Fruit fly (Drosophila melanogaster) whole organism, embryonic: ENCODE results near the gene CG13471.
A peak's percentile ranks its signal among the peaks of the same experiment; 100 is the strongest.

Source experiments
- C15 ChIP-seq: fragments of 200-800 bp; sonication (Bioruptor generic); IDR thresholded peaks from 3 replicates; pipeline ENCODE4 v1.3.6; 2022; ENCODE audit warnings: missing biosample characterization, missing genetic modification characterization
- CG11093 ChIP-seq: fragments of 200-800 bp; sonication (Bioruptor generic); IDR thresholded peaks from 3 replicates; pipeline ENCODE4 v1.3.6; 2022; ENCODE audit warnings: missing biosample characterization, missing genetic modification characterization
- CG11456 ChIP-seq: fragments of 200-800 bp; sonication (Bioruptor generic); IDR thresholded peaks from 3 replicates; pipeline ENCODE4 v1.3.6; 2022; ENCODE audit warnings: missing biosample characterization, missing genetic modification characterization
- CG12299 ChIP-seq: fragments of 200-800 bp; sonication (Bioruptor generic); optimal IDR thresholded peaks from 2 replicates; lab custom pipeline; 2018; ENCODE audit warnings: missing biosample characterization, mild to moderate bottlenecking, missing genetic modification characterization
- CG13287 ChIP-seq: fragments of 200-800 bp; sonication (Bioruptor generic); IDR thresholded peaks from 2 replicates; pipeline ENCODE4 v1.3.6; 2022; ENCODE audit warnings: missing biosample characterization, missing genetic modification characterization; ENCODE audit not compliant: partially characterized antibody
- CG13296 ChIP-seq: fragments of 200-800 bp; sonication (Bioruptor generic); optimal IDR thresholded peaks from 3 replicates; lab custom pipeline; 2018; ENCODE audit warnings: missing biosample characterization, mild to moderate bottlenecking, missing genetic modification characterization
- CG13894 ChIP-seq: fragments of 200-800 bp; sonication (Bioruptor generic); optimal IDR thresholded peaks from 3 replicates; lab custom pipeline; 2018; ENCODE audit warnings: missing biosample characterization, mild to moderate bottlenecking, missing genetic modification characterization, moderate library complexity
- CG14050 ChIP-seq: fragments of 200-800 bp; sonication (Bioruptor generic); IDR thresholded peaks from 3 replicates; pipeline ENCODE4 v1.3.6; 2022; ENCODE audit warnings: missing biosample characterization, missing genetic modification characterization
- CG14667 ChIP-seq: fragments of 200-800 bp; sonication (Bioruptor generic); IDR thresholded peaks from 2 replicates; pipeline ENCODE4 v1.3.6; 2022; ENCODE audit warnings: missing biosample characterization, missing genetic modification characterization
- CG15073 ChIP-seq: fragments of 200-800 bp; sonication (Bioruptor generic); optimal IDR thresholded peaks from 2 replicates; lab custom pipeline; 2016; ENCODE audit warnings: missing biosample characterization, missing genetic modification characterization
- CG1603 ChIP-seq: fragments of 200-800 bp; sonication (Bioruptor generic); optimal IDR thresholded peaks from 2 replicates; lab custom pipeline; 2019; ENCODE audit warnings: missing biosample characterization, mild to moderate bottlenecking, missing genetic modification characterization, moderate library complexity
- CG17359 ChIP-seq: fragments of 200-800 bp; sonication (Bioruptor generic); optimal IDR thresholded peaks from 3 replicates; lab custom pipeline; 2018; ENCODE audit warnings: missing biosample characterization, mild to moderate bottlenecking, missing genetic modification characterization, moderate library complexity
- CG17802 ChIP-seq: fragments of 200-800 bp; sonication (Bioruptor generic); optimal IDR thresholded peaks from 2 replicates; lab custom pipeline; 2018; ENCODE audit warnings: missing biosample characterization, mild to moderate bottlenecking, missing genetic modification characterization, moderate library complexity
- CG18011 ChIP-seq: fragments of 200-800 bp; sonication (Bioruptor generic); optimal IDR thresholded peaks from 2 replicates; lab custom pipeline; 2017; ENCODE audit warnings: missing biosample characterization, missing genetic modification characterization, mild to moderate bottlenecking, moderate library complexity, missing genotype
- CG2129 ChIP-seq: fragments of 200-800 bp; sonication (Bioruptor generic); IDR thresholded peaks from 2 replicates; pipeline ENCODE4 v1.3.6; 2022; ENCODE audit warnings: missing biosample characterization, missing genetic modification characterization; ENCODE audit not compliant: partially characterized antibody
- CG33213 ChIP-seq: fragments of 200-800 bp; sonication (Bioruptor generic); optimal IDR thresholded peaks from 3 replicates; lab custom pipeline; 2016; ENCODE audit warnings: missing biosample characterization, missing genetic modification characterization
- CG3407 ChIP-seq: fragments of 200-800 bp; sonication (Bioruptor generic); optimal IDR thresholded peaks from 2 replicates; lab custom pipeline; 2018; ENCODE audit warnings: missing biosample characterization, mild to moderate bottlenecking, missing genetic modification characterization
- CG4617 ChIP-seq: fragments of 200-800 bp; sonication (Bioruptor generic); optimal IDR thresholded peaks from 3 replicates; lab custom pipeline; 2016; ENCODE audit warnings: missing biosample characterization, missing genetic modification characterization, borderline replicate concordance
- CG6272 ChIP-seq: fragments of 200-800 bp; sonication (Bioruptor generic); IDR thresholded peaks from 2 replicates; pipeline ENCODE4 v1.3.6; 2022; ENCODE audit warnings: missing biosample characterization, missing genetic modification characterization
- CG7372 ChIP-seq: fragments of 200-800 bp; sonication (Bioruptor generic); IDR thresholded peaks from 2 replicates; pipeline ENCODE4 v1.3.6; 2022; ENCODE audit warnings: missing biosample characterization, missing genetic modification characterization
- CG7928 ChIP-seq: fragments of 200-800 bp; sonication (Bioruptor generic); optimal IDR thresholded peaks from 2 replicates; lab custom pipeline; 2017; ENCODE audit warnings: missing biosample characterization, mild to moderate bottlenecking, missing genetic modification characterization
- Camta ChIP-seq: fragments of 200-800 bp; sonication (Bioruptor generic); optimal IDR thresholded peaks from 2 replicates; lab custom pipeline; 2016; ENCODE audit warnings: missing biosample characterization, missing genetic modification characterization
- Fer2 ChIP-seq: fragments of 200-800 bp; sonication (Bioruptor generic); optimal IDR thresholded peaks from 2 replicates; lab custom pipeline; 2018; ENCODE audit warnings: missing biosample characterization, mild to moderate bottlenecking, missing genetic modification characterization, moderate library complexity
- Lhr ChIP-seq: fragments of 200-800 bp; sonication (Bioruptor generic); optimal IDR thresholded peaks from 3 replicates; lab custom pipeline; 2017; ENCODE audit warnings: mild to moderate bottlenecking, missing biosample characterization, missing genetic modification reagents, missing genetic modification characterization
- Nf-YA ChIP-seq: fragments of 200-800 bp; sonication (Bioruptor generic); IDR thresholded peaks from 2 replicates; pipeline ENCODE4 v1.3.6; 2022; ENCODE audit warnings: missing biosample characterization, missing genetic modification characterization
- Usf ChIP-seq: fragments of 200-800 bp; sonication (Bioruptor generic); optimal IDR thresholded peaks from 2 replicates; lab custom pipeline; 2017; ENCODE audit warnings: missing genotype, missing biosample characterization, missing genetic modification characterization
- ab ChIP-seq: fragments of 200-800 bp; sonication (Bioruptor generic); optimal IDR thresholded peaks from 2 replicates; lab custom pipeline; 2016; ENCODE audit warnings: missing biosample characterization, missing genetic modification characterization
- aop ChIP-seq: fragments of 200-800 bp; sonication (Bioruptor generic); IDR thresholded peaks from 2 replicates; pipeline ENCODE4 v1.3.6; 2022; ENCODE audit warnings: missing biosample characterization, missing genetic modification characterization
- ara ChIP-seq: fragments of 200-800 bp; sonication (Bioruptor generic); IDR thresholded peaks from 2 replicates; pipeline ENCODE4 v1.3.6; 2022; ENCODE audit warnings: missing biosample characterization, missing genetic modification characterization
- cas ChIP-seq: fragments of 200-800 bp; sonication (Bioruptor generic); IDR thresholded peaks from 2 replicates; pipeline ENCODE4 v1.3.6; 2022; ENCODE audit warnings: missing biosample characterization, missing genetic modification characterization
- crol ChIP-seq: fragments of 200-800 bp; sonication (Bioruptor generic); IDR thresholded peaks from 2 replicates; pipeline ENCODE4 v1.3.6; 2022; ENCODE audit warnings: missing biosample characterization, missing genetic modification characterization
- da ChIP-seq: fragments of 200-800 bp; sonication (Bioruptor generic); optimal IDR thresholded peaks from 2 replicates; lab custom pipeline; 2016; ENCODE audit warnings: missing biosample characterization, missing genetic modification characterization
- dm ChIP-seq: fragments of 200-800 bp; sonication (Bioruptor generic); optimal IDR thresholded peaks from 3 replicates; lab custom pipeline; 2016; ENCODE audit warnings: missing biosample characterization, missing genetic modification characterization
- dmrt11E ChIP-seq: fragments of 200-800 bp; sonication (Bioruptor generic); optimal IDR thresholded peaks from 3 replicates; lab custom pipeline; 2018; ENCODE audit warnings: missing biosample characterization, mild to moderate bottlenecking, missing genetic modification characterization, moderate library complexity
- eve ChIP-seq, 2 experiments: fragments of >200 bp; optimal IDR thresholded peaks; 2 replicates each; lab custom pipeline; 2017; ENCODE audit warnings: missing biosample characterization in 2 of 2, missing genetic modification characterization in 2 of 2
- fru ChIP-seq: fragments of >200 bp; optimal IDR thresholded peaks from 2 replicates; lab custom pipeline; 2017
- ftz-f1 ChIP-seq: fragments of 200-800 bp; sonication (Bioruptor generic); optimal IDR thresholded peaks from 2 replicates; lab custom pipeline; 2016; ENCODE audit warnings: missing biosample characterization, missing genetic modification characterization
- grau ChIP-seq: fragments of 200-800 bp; optimal IDR thresholded peaks from 3 replicates; lab custom pipeline; 2019; ENCODE audit warnings: missing biosample characterization, mild to moderate bottlenecking, missing genetic modification characterization, moderate library complexity
- hb ChIP-seq: fragments of 200-800 bp; sonication (Bioruptor generic); IDR thresholded peaks from 3 replicates; pipeline ENCODE4 v1.3.6; 2022; ENCODE audit warnings: missing biosample characterization, missing genetic modification characterization; ENCODE audit not compliant: partially characterized antibody
- insv ChIP-seq, 2 experiments: fragments of 200-800 bp; sonication (Bioruptor generic); optimal IDR thresholded peaks; 3 replicates each; lab custom pipeline; 2016 to 2018; ENCODE audit warnings: missing biosample characterization in 2 of 2, missing genetic modification characterization in 2 of 2
- lmd ChIP-seq: fragments of 200-800 bp; sonication (Bioruptor generic); IDR thresholded peaks from 2 replicates; pipeline ENCODE4 v1.3.6; 2022; ENCODE audit warnings: missing biosample characterization, missing genetic modification characterization
- lola ChIP-seq, 3 experiments: fragments of >200 bp in 2 of 3; fragments of 200-800 bp in 1 of 3; sonication (Bioruptor generic) in 1 of 3; optimal IDR thresholded peaks; 2 replicates each; lab custom pipeline; 2017 to 2019; ENCODE audit warnings: missing biosample characterization in 3 of 3, missing genetic modification characterization in 3 of 3, mild to moderate bottlenecking in 1 of 3, moderate library complexity in 1 of 3
- mld ChIP-seq: fragments of 200-800 bp; sonication (Bioruptor generic); IDR thresholded peaks from 3 replicates; pipeline ENCODE4 v1.3.6; 2022; ENCODE audit warnings: missing biosample characterization, missing genetic modification characterization; ENCODE audit not compliant: partially characterized antibody
- peb ChIP-seq: fragments of 200-800 bp; sonication (Bioruptor generic); IDR thresholded peaks from 2 replicates; pipeline ENCODE4 v1.3.6; 2022; ENCODE audit warnings: missing biosample characterization, missing genetic modification characterization
- pho ChIP-seq: fragments of 200-800 bp; sonication (Bioruptor generic); optimal IDR thresholded peaks from 2 replicates; lab custom pipeline; 2016; ENCODE audit warnings: missing biosample characterization, missing genetic modification characterization
- rib ChIP-seq: fragments of 200-800 bp; sonication (Bioruptor generic); IDR thresholded peaks from 2 replicates; pipeline ENCODE4 v1.3.6; 2022; ENCODE audit warnings: missing biosample characterization, missing genetic modification characterization
- sens-2 ChIP-seq: fragments of 200-800 bp; sonication (Bioruptor generic); IDR thresholded peaks from 2 replicates; pipeline ENCODE4 v1.3.6; 2022; ENCODE audit warnings: missing biosample characterization, missing genetic modification characterization
- sr ChIP-seq: fragments of 200-800 bp; sonication (Bioruptor generic); IDR thresholded peaks from 3 replicates; pipeline ENCODE4 v1.3.6; 2022; ENCODE audit warnings: missing biosample characterization, missing genetic modification characterization
- wdn ChIP-seq: fragments of 200-800 bp; sonication (Bioruptor generic); IDR thresholded peaks from 2 replicates; pipeline ENCODE4 v1.3.6; 2022; ENCODE audit warnings: missing biosample characterization, missing genetic modification characterization

The CG13471 gene

DNA sequence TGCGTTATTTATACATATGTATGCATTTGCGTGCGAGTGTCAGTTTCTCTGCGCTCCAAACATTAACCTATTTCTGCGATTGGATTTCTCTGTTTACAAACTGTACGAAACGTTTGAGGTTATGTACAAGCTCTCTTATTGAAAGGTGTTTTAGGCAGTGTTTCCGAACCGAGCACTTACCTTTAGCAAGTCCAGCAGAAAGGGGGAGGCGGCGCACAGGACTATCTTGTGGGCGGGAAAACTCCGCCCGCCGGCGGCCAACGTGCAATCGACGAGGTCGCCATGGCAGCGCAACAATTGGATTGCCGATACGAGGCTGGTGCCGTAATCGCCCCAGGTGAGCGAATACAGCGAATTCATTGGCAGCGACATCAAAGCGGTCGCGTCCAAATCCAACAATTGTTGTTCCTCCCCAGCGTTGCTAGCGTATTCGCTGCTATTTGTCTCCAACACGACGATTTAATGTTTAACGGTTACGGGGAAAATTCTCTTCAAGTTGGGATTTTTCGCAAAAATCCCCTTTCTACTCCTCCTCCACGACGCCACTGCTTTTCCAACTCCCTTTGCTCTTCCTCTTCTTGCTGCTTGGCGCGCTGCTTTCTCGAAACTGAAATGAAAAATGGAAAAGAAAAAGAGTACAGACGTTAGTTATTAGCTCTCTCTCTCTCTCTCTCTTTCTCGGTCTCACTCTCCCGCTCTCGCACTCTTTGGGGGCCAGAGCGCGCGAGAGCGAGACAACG, 23.6 kb upstream of the CG13471 start (continued):
- TF ChIP-seq eve (GFP tag; optimal IDR thresholded peaks at IDR 0.05; lab: Kevin White, UChicago) (no peak), Usf (peak; percentile 84), CG2129 (GFP tag; lab: Robert Waterston, UW) (no peak), aop (GFP tag; lab: Robert Waterston, UW) (peak; percentile 66; the same call in 1 of the 2 replicates), CG1603 (tag; lab: Kevin White, UChicago) (peak; percentile 92), sr (GFP tag; lab: Robert Waterston, UW) (peak; percentile 57), CG15073 (GFP tag; lab: Kevin White, UChicago) (no peak), mld (GFP tag; lab: Robert Waterston, UW) (no peak), crol (GFP tag; lab: Robert Waterston, UW) (peak; percentile 70), lola (GFP tag; optimal IDR thresholded peaks at IDR 0.05; lab: Kevin White, UChicago) (peak in 1 of 3 experiments; percentile 63), da (GFP tag; lab: Kevin White, UChicago) (peak; percentile 63), CG11093 (GFP tag; lab: Robert Waterston, UW) (peak; percentile 85; the same call in 2 of the 3 replicates), Nf-YA (GFP tag; lab: Robert Waterston, UW) (peak; percentile 84), Lhr (GFP tag; lab: Kevin White, UChicago) (no peak), CG18011 (GFP tag; lab: Kevin White, UChicago) (peak; percentile 74), grau (tag; lab: Kevin White, UChicago) (peak; percentile 85), wdn (peak; percentile 89), cas (GFP tag; lab: Robert Waterston, UW) (peak; percentile 80), CG6272 (peak; percentile 81), CG17802 (peak; percentile 56), C15 (GFP tag; lab: Robert Waterston, UW) (peak; percentile 88), rib (GFP tag; lab: Robert Waterston, UW) (peak; percentile 96), ab (GFP tag; lab: Kevin White, UChicago) (peak; percentile 78), ara (peak; percentile 92), CG13296 (GFP tag; lab: Kevin White, UChicago) (peak; percentile 72), CG14667 (GFP tag; lab: Robert Waterston, UW) (peak; percentile 78), lmd (GFP tag; lab: Robert Waterston, UW) (peak; percentile 93), CG7372 (GFP tag; lab: Robert Waterston, UW) (peak; percentile 89), CG7928 (GFP tag; lab: Kevin White, UChicago) (peak; percentile 62), CG17359 (peak; percentile 88), Camta (GFP tag; lab: Kevin White, UChicago) (peak; percentile 90), dmrt11E (tag; lab: Kevin White, UChicago) (peak; percentile 49), CG13287 (0 out of 2 replicates have a peak, but pooled peaks have one; percentile 6), CG4617 (GFP tag; lab: Kevin White, UChicago) (peak; percentile 53), CG11456 (GFP tag; lab: Robert Waterston, UW) (peak; percentile 95), CG12299 (tag; lab: Kevin White, UChicago) (peak; percentile 71), sens-2 (GFP tag; lab: Robert Waterston, UW) (peak; percentile 86), fru (no peak), hb (GFP tag; lab: Robert Waterston, UW) (no peak), pho (GFP tag; lab: Kevin White, UChicago) (peak; percentile 95), CG14050 (GFP tag; lab: Robert Waterston, UW) (peak; percentile 89), dm (peak; percentile 76), peb (peak; percentile 88), Fer2 (tag; lab: Kevin White, UChicago) (peak; percentile 73), ftz-f1 (GFP tag; lab: Kevin White, UChicago) (peak; percentile 19), insv (GFP tag; optimal IDR thresholded peaks at IDR 0.05; lab: Kevin White, UChicago) (peak in 1 of 2 experiments; percentile 80), CG3407 (GFP tag; lab: Kevin White, UChicago) (peak; percentile 79), CG13894 (tag; lab: Kevin White, UChicago) (peak; percentile 66), CG33213 (GFP tag; lab: Kevin White, UChicago) (peak; percentile 80)
